Worm (Caenorhabditis elegans) whole organism, L1 larva: ENCODE results near the gene F44E2.6.

Experiments used
- C04F5.9 ChIP-seq: sonication (generic microtip); optimal IDR thresholded peaks from 2 replicates; lab custom pipeline; 2016; ENCODE audit warnings: missing genetic modification characterization, missing compliant biosample characterization
- C16A3.4 ChIP-seq: fragments of 150-350 bp; optimal IDR thresholded peaks from 2 replicates; lab custom pipeline; 2014; ENCODE audit warnings: missing biosample characterization, missing genetic modification characterization
- C34B4.2 ChIP-seq: sonication (generic microtip); optimal IDR thresholded peaks from 2 replicates; lab custom pipeline; 2017; ENCODE audit warnings: mild to moderate bottlenecking, missing genetic modification characterization, missing compliant biosample characterization
- F16B12.6 ChIP-seq: fragments of 150-350 bp; optimal IDR thresholded peaks from 2 replicates; lab custom pipeline; 2014; ENCODE audit warnings: missing biosample characterization, missing genetic modification characterization
- aha-1 ChIP-seq: fragments of 150-350 bp; optimal IDR thresholded peaks from 2 replicates; lab custom pipeline; 2014; ENCODE audit warnings: missing biosample characterization, missing genetic modification characterization
- aly-2 ChIP-seq: fragments of 150-350 bp; optimal IDR thresholded peaks from 2 replicates; lab custom pipeline; 2014; ENCODE audit warnings: missing biosample characterization, missing genetic modification characterization
- blmp-1 ChIP-seq: fragments of 150-350 bp; optimal IDR thresholded peaks from 2 replicates; lab custom pipeline; 2014; ENCODE audit warnings: missing biosample characterization, missing genetic modification characterization
- ceh-63 ChIP-seq: fragments of 200-800 bp; sonication (Bioruptor generic); optimal IDR thresholded peaks from 2 replicates; lab custom pipeline; 2018; ENCODE audit warnings: mild to moderate bottlenecking, missing genetic modification characterization, missing compliant biosample characterization
- ceh-8 ChIP-seq: fragments of 200-800 bp; sonication (Bioruptor generic); optimal IDR thresholded peaks from 2 replicates; lab custom pipeline; 2018; ENCODE audit warnings: mild to moderate bottlenecking, missing genetic modification characterization, moderate library complexity, missing compliant biosample characterization
- ceh-88 ChIP-seq: fragments of 200-800 bp; sonication (Bioruptor generic); IDR thresholded peaks from 2 replicates; pipeline ENCODE4 v1.3.6; 2022; ENCODE audit warnings: missing genetic modification characterization, missing compliant biosample characterization
- dpl-1 ChIP-seq, 3 experiments: fragments of 150-350 bp in 2 of 3; sonication (generic microtip) in 1 of 3; optimal IDR thresholded peaks; 2 replicates each; lab custom pipeline; 2014 to 2017; ENCODE audit warnings: missing biosample characterization in 3 of 3, missing genetic modification characterization in 3 of 3, missing genetic modification reagents in 3 of 3
- efl-3 ChIP-seq: fragments of 200-800 bp; sonication (Bioruptor generic); optimal IDR thresholded peaks from 2 replicates; lab custom pipeline; 2018; ENCODE audit warnings: mild to moderate bottlenecking, missing genetic modification characterization, missing compliant biosample characterization
- egl-13 ChIP-seq: sonication (generic microtip); optimal IDR thresholded peaks from 2 replicates; lab custom pipeline; 2016; ENCODE audit warnings: missing genotype, missing genetic modification reagents, missing genetic modification characterization, missing compliant biosample characterization
- egl-27 ChIP-seq, 2 experiments: fragments of 150-350 bp in 1 of 2; sonication (generic microtip); optimal IDR thresholded peaks; 3 replicates each; lab custom pipeline; 2017 to 2018; ENCODE audit warnings: missing biosample characterization in 2 of 2, missing genetic modification characterization in 2 of 2, missing genetic modification reagents in 2 of 2
- elt-2 ChIP-seq: sonication (generic microtip); optimal IDR thresholded peaks from 2 replicates; lab custom pipeline; 2016; ENCODE audit warnings: missing genetic modification characterization, mild to moderate bottlenecking, inconsistent platforms, missing compliant biosample characterization, missing genetic modification reagents
- elt-3 ChIP-seq, 6 experiments: fragments of 150-350 bp in 1 of 6; sonication (generic microtip); optimal IDR thresholded peaks; 2 replicates each; lab custom pipeline; 2017 to 2018; ENCODE audit warnings: missing biosample characterization in 6 of 6, missing genetic modification characterization in 6 of 6, inconsistent platforms in 1 of 6
- ets-5 ChIP-seq: fragments of 200-800 bp; sonication (Bioruptor generic); IDR thresholded peaks from 2 replicates; pipeline ENCODE4 v1.3.6; 2022; ENCODE audit warnings: missing genetic modification characterization, missing compliant biosample characterization
- fkh-10 ChIP-seq: sonication (generic microtip); optimal IDR thresholded peaks from 2 replicates; lab custom pipeline; 2017; ENCODE audit warnings: missing biosample characterization, missing genetic modification reagents, missing genetic modification characterization
- fkh-4 ChIP-seq: sonication (generic microtip); optimal IDR thresholded peaks from 2 replicates; lab custom pipeline; 2016; ENCODE audit warnings: missing compliant biosample characterization, missing genetic modification characterization, borderline replicate concordance
- irx-1 ChIP-seq: sonication (generic microtip); optimal IDR thresholded peaks from 2 replicates; lab custom pipeline; 2016; ENCODE audit warnings: missing genetic modification characterization, missing compliant biosample characterization
- jun-1 ChIP-seq: fragments of 150-350 bp; optimal IDR thresholded peaks from 2 replicates; lab custom pipeline; 2014; ENCODE audit warnings: missing biosample characterization, missing genetic modification reagents, missing genetic modification characterization
- lin-13 ChIP-seq: fragments of 150-350 bp; optimal IDR thresholded peaks from 2 replicates; lab custom pipeline; 2014; ENCODE audit warnings: missing biosample characterization, missing genetic modification reagents, missing genetic modification characterization
- lin-14 ChIP-seq: fragments of 200-800 bp; sonication (Bioruptor generic); optimal IDR thresholded peaks from 2 replicates; lab custom pipeline; 2018; ENCODE audit warnings: mild to moderate bottlenecking, missing genetic modification characterization, moderate library complexity, missing compliant biosample characterization
- lin-35 ChIP-seq, 2 experiments: fragments of 150-350 bp; optimal IDR thresholded peaks; 2 replicates each; lab custom pipeline; 2014; ENCODE audit warnings: missing biosample characterization in 2 of 2, missing genetic modification characterization in 2 of 2, missing genetic modification reagents in 2 of 2
- lin-39 ChIP-seq: fragments of 150-350 bp; optimal IDR thresholded peaks from 2 replicates; lab custom pipeline; 2014; ENCODE audit warnings: missing biosample characterization, missing genetic modification reagents, missing genetic modification characterization
- lir-3 ChIP-seq: sonication (generic microtip); optimal IDR thresholded peaks from 2 replicates; lab custom pipeline; 2016; ENCODE audit warnings: mild to moderate bottlenecking, missing genetic modification characterization, moderate library complexity, missing compliant biosample characterization; ENCODE audit not compliant: poor library complexity
- mab-9 ChIP-seq: fragments of 200-800 bp; sonication (Bioruptor generic); IDR thresholded peaks from 2 replicates; pipeline ENCODE4 v1.3.6; 2022; ENCODE audit warnings: missing genetic modification reagents, missing genetic modification characterization, missing compliant biosample characterization
- mdl-1 ChIP-seq, 2 experiments: fragments of 150-350 bp; optimal IDR thresholded peaks; 2 replicates each; lab custom pipeline; 2014 to 2017; ENCODE audit warnings: missing biosample characterization in 2 of 2, missing genetic modification characterization in 2 of 2, inconsistent platforms in 1 of 2
- mef-2 ChIP-seq: fragments of 150-350 bp; optimal IDR thresholded peaks from 2 replicates; lab custom pipeline; 2014; ENCODE audit warnings: missing biosample characterization, missing genetic modification characterization
- mep-1 ChIP-seq: fragments of 150-350 bp; optimal IDR thresholded peaks from 2 replicates; lab custom pipeline; 2014; ENCODE audit warnings: missing biosample characterization, missing genetic modification characterization
- nhr-20 ChIP-seq: sonication (generic microtip); optimal IDR thresholded peaks from 2 replicates; lab custom pipeline; 2016; ENCODE audit warnings: mild to moderate bottlenecking, missing genetic modification characterization, missing compliant biosample characterization
- nhr-237 ChIP-seq: fragments of 150-350 bp; optimal IDR thresholded peaks from 2 replicates; lab custom pipeline; 2014; ENCODE audit warnings: missing biosample characterization, missing genetic modification characterization
- nhr-47 ChIP-seq: sonication (generic microtip); optimal IDR thresholded peaks from 2 replicates; lab custom pipeline; 2016; ENCODE audit warnings: mild to moderate bottlenecking, missing genetic modification characterization, moderate library complexity, missing compliant biosample characterization
- nhr-71 ChIP-seq: sonication (generic microtip); optimal IDR thresholded peaks from 2 replicates; lab custom pipeline; 2016; ENCODE audit warnings: mild to moderate bottlenecking, missing genetic modification characterization, moderate library complexity, missing compliant biosample characterization
- nhr-76 ChIP-seq: sonication (generic microtip); optimal IDR thresholded peaks from 2 replicates; lab custom pipeline; 2017; ENCODE audit warnings: missing biosample characterization, missing genetic modification characterization
- nhr-77 ChIP-seq: fragments of 150-350 bp; optimal IDR thresholded peaks from 2 replicates; lab custom pipeline; 2014; ENCODE audit warnings: missing biosample characterization, missing genetic modification characterization
- nhr-85 ChIP-seq: sonication (generic microtip); peaks from one replicate; lab custom pipeline; 2016; ENCODE audit warnings: missing genetic modification characterization, inconsistent platforms, missing compliant biosample characterization
- skn-1 ChIP-seq: fragments of 150-350 bp; optimal IDR thresholded peaks from 2 replicates; lab custom pipeline; 2014; ENCODE audit warnings: missing biosample characterization, missing genetic modification characterization
- sox-4 ChIP-seq: sonication (generic microtip); optimal IDR thresholded peaks from 2 replicates; lab custom pipeline; 2016; ENCODE audit warnings: missing genetic modification characterization, missing compliant biosample characterization
- sup-37 ChIP-seq: fragments of 200-800 bp; sonication (Bioruptor generic); optimal IDR thresholded peaks from 2 replicates; lab custom pipeline; 2018; ENCODE audit warnings: mild to moderate bottlenecking, missing genetic modification characterization, missing compliant biosample characterization
- swsn-7 ChIP-seq: sonication (generic microtip); optimal IDR thresholded peaks from 2 replicates; lab custom pipeline; 2016; ENCODE audit warnings: missing genetic modification characterization, missing compliant biosample characterization
- tbx-2 ChIP-seq: sonication (generic microtip); optimal IDR thresholded peaks from 2 replicates; lab custom pipeline; 2016; ENCODE audit warnings: missing genetic modification characterization, missing compliant biosample characterization
- tlp-1 ChIP-seq: fragments of 150-350 bp; optimal IDR thresholded peaks from 2 replicates; lab custom pipeline; 2014; ENCODE audit warnings: missing biosample characterization, missing genetic modification characterization
- unc-62 ChIP-seq: fragments of 150-350 bp; optimal IDR thresholded peaks from 2 replicates; lab custom pipeline; 2014; ENCODE audit warnings: missing biosample characterization, missing genetic modification reagents, missing genetic modification characterization
- unc-86 ChIP-seq: sonication (generic microtip); optimal IDR thresholded peaks from 2 replicates; lab custom pipeline; 2016; ENCODE audit warnings: missing genetic modification characterization, missing compliant biosample characterization
- unc-98 ChIP-seq: fragments of 200-800 bp; sonication (Bioruptor generic); IDR thresholded peaks from 2 replicates; pipeline ENCODE4 v1.3.6; 2022; ENCODE audit warnings: missing genetic modification characterization, missing compliant biosample characterization
- vab-15 ChIP-seq: sonication (generic microtip); optimal IDR thresholded peaks from 2 replicates; lab custom pipeline; 2017; ENCODE audit warnings: missing genotype, mild to moderate bottlenecking, missing genetic modification characterization, missing compliant biosample characterization
- xbp-1 ChIP-seq: sonication (generic microtip); optimal IDR thresholded peaks from 2 replicates; lab custom pipeline; 2016; ENCODE audit warnings: missing genetic modification characterization, missing compliant biosample characterization
- ztf-11 ChIP-seq, 2 experiments: sonication (generic microtip); optimal IDR thresholded peaks; 2 replicates each; lab custom pipeline; 2016 to 2017; ENCODE audit warnings: missing genetic modification characterization in 2 of 2, missing biosample characterization in 1 of 2, missing compliant biosample characterization in 1 of 2

F44E2.6 gene

ce11 chrIII:8877002-8877401 is 32.0 kb upstream of the F44E2.6 start, which contains the start of gene K01F9.2:
TSS of gene K01F9.2 (minus strand) at chrIII:8877128.
- no peak for TF ChIP-seq mef-2
- TF ChIP-seq C34B4.2 (tag; lab: Kevin White, UChicago): no peak
- peak; percentile 93 for TF ChIP-seq fkh-10 (GFP tag; lab: Kevin White, UChicago)
- no peak for TF ChIP-seq egl-27 (tag; optimal IDR thresholded peaks at IDR 0.05; lab: Kevin White, UChicago)
- TF ChIP-seq lin-14 (GFP tag; lab: Kevin White, UChicago): peak; percentile 49
- no peak for TF ChIP-seq unc-86
- TF ChIP-seq unc-62 (GFP tag; lab: Kevin White, UChicago): no peak
- TF ChIP-seq, all 84 proteins: peak for 2

- TF ChIP-seq lin-13 (GFP tag; lab: Kevin White, UChicago): no peak
- TF ChIP-seq nhr-85 (tag; lab: Kevin White, UChicago): peak; percentile 80
- TF ChIP-seq xbp-1 (tag; lab: Kevin White, UChicago): peak; percentile 66
- TF ChIP-seq lin-39 (tag; lab: Kevin White, UChicago): peak; percentile 70
- peak; percentile 72 for TF ChIP-seq mef-2
- TF ChIP-seq efl-3 (GFP tag; lab: Kevin White, UChicago): no peak
- peak; percentile 79 for TF ChIP-seq nhr-20 (tag; lab: Kevin White, UChicago)
- TF ChIP-seq vab-15 (tag; lab: Kevin White, UChicago): no peak
- TF ChIP-seq egl-13 (tag; lab: Kevin White, UChicago): peak; percentile 61
- no peak for TF ChIP-seq nhr-237 (tag; lab: Kevin White, UChicago)
- TF ChIP-seq dpl-1 (GFP tag; optimal IDR thresholded peaks at IDR 0.05; lab: Kevin White, UChicago): peak; percentile 43 to 53 (median 51)
- TF ChIP-seq aha-1: no peak
- peak; percentile 21 for TF ChIP-seq F16B12.6
- peak; percentile 44 to 75 for TF ChIP-seq lin-35 (GFP tag; optimal IDR thresholded peaks at IDR 0.05; lab: Kevin White, UChicago)
- TF ChIP-seq elt-2: no peak
- peak in 1 of 2 experiments; percentile 35 for TF ChIP-seq mdl-1 (tag; optimal IDR thresholded peaks at IDR 0.05; lab: Kevin White, UChicago)
- TF ChIP-seq nhr-76: no peak
- TF ChIP-seq C04F5.9 (tag; lab: Kevin White, UChicago): peak; percentile 59
- TF ChIP-seq egl-27 (tag; optimal IDR thresholded peaks at IDR 0.05; lab: Kevin White, UChicago): peak in 1 of 2 experiments; percentile 35
- no peak for TF ChIP-seq ceh-63 (GFP tag; lab: Kevin White, UChicago)
- peak; percentile 65 for TF ChIP-seq lir-3 (tag; lab: Kevin White, UChicago)
- TF ChIP-seq tlp-1: no peak
- TF ChIP-seq aly-2 (tag; lab: Kevin White, UChicago): peak; percentile 28
- no peak for TF ChIP-seq unc-98 (GFP tag; lab: Robert Waterston, UW)
- peak; percentile 88 for TF ChIP-seq swsn-7
- peak; percentile 92 for TF ChIP-seq nhr-71 (tag; lab: Kevin White, UChicago)
- TF ChIP-seq elt-3 (tag; optimal IDR thresholded peaks at IDR 0.05; lab: Kevin White, UChicago): no peak
- peak; percentile 59 for TF ChIP-seq C34B4.2 (tag; lab: Kevin White, UChicago)
- TF ChIP-seq nhr-77: no peak
- TF ChIP-seq C16A3.4 (tag; lab: Kevin White, UChicago): peak; percentile 74
- no peak for TF ChIP-seq ceh-8
- peak; percentile 84 for TF ChIP-seq tbx-2
- TF ChIP-seq ceh-88 (GFP tag; lab: Robert Waterston, UW): no peak
- peak; percentile 42 for TF ChIP-seq blmp-1 (tag; lab: Kevin White, UChicago)
- TF ChIP-seq ztf-11 (tag; optimal IDR thresholded peaks at IDR 0.05; lab: Kevin White, UChicago): peak in 1 of 2 experiments; percentile 82
- TF ChIP-seq ets-5: no peak
- no peak for TF ChIP-seq fkh-4 (tag; lab: Kevin White, UChicago)
- peak; percentile 13 for TF ChIP-seq sox-4 (tag; lab: Kevin White, UChicago)
- no peak for TF ChIP-seq skn-1 (tag; lab: Kevin White, UChicago)
- TF ChIP-seq mep-1 (tag; lab: Kevin White, UChicago): peak; percentile 57
- TF ChIP-seq jun-1 (tag; lab: Kevin White, UChicago): peak; percentile 66
- TF ChIP-seq mab-9 (GFP tag; lab: Robert Waterston, UW): peak; percentile 32; the same call in 1 of the 2 replicates
- peak; percentile 54 for TF ChIP-seq irx-1 (tag; lab: Kevin White, UChicago)
- peak; percentile 85 for TF ChIP-seq nhr-47 (tag; lab: Kevin White, UChicago)
- no peak for TF ChIP-seq sup-37 (GFP tag; lab: Kevin White, UChicago)
Measured at ce11 chrIII:8873990-8874668, 29.1 kb upstream of the F44E2.6 start.
